Worm (Caenorhabditis elegans) whole organism, late embryonic: ENCODE results near the gene aakb-2.

ENCODE experiments used
- F13H6.1 ChIP-seq: sonication (generic microtip); optimal IDR thresholded peaks from 2 replicates; lab custom pipeline; 2016; ENCODE audit warnings: missing genetic modification characterization, missing compliant biosample characterization
- ahr-1 ChIP-seq: sonication (generic microtip); optimal IDR thresholded peaks from 2 replicates; lab custom pipeline; 2016; ENCODE audit warnings: missing genetic modification characterization, missing compliant biosample characterization
- elt-2 ChIP-seq: sonication (generic microtip); optimal IDR thresholded peaks from 2 replicates; lab custom pipeline; 2016; ENCODE audit warnings: missing genetic modification reagents, missing genetic modification characterization, missing compliant biosample characterization
- elt-4 ChIP-seq: sonication (generic microtip); optimal IDR thresholded peaks from 2 replicates; lab custom pipeline; 2016; ENCODE audit warnings: missing genetic modification characterization, missing compliant biosample characterization
- fkh-10 ChIP-seq: fragments of 150-350 bp; optimal IDR thresholded peaks from 2 replicates; lab custom pipeline; 2014; ENCODE audit warnings: missing biosample characterization, missing genetic modification reagents, missing genetic modification characterization
- lim-6 ChIP-seq: sonication (generic microtip); optimal IDR thresholded peaks from 2 replicates; lab custom pipeline; 2016; ENCODE audit warnings: missing genetic modification characterization, missing compliant biosample characterization
- lin-11 ChIP-seq: fragments of 200-800 bp; sonication (Bioruptor generic); optimal IDR thresholded peaks from 2 replicates; lab custom pipeline; 2018; ENCODE audit warnings: mild to moderate bottlenecking, missing genetic modification characterization, missing compliant biosample characterization
- nhr-11 ChIP-seq: fragments of 150-350 bp; optimal IDR thresholded peaks from 2 replicates; lab custom pipeline; 2014; ENCODE audit warnings: missing biosample characterization, missing genetic modification characterization
- npax-4 ChIP-seq: sonication (generic microtip); optimal IDR thresholded peaks from 2 replicates; lab custom pipeline; 2016; ENCODE audit warnings: missing genetic modification characterization, missing compliant biosample characterization
- pag-3 ChIP-seq: sonication (generic microtip); optimal IDR thresholded peaks from 2 replicates; lab custom pipeline; 2016; ENCODE audit warnings: missing compliant biosample characterization, missing genetic modification characterization, borderline replicate concordance
- ref-2 ChIP-seq: sonication (generic microtip); optimal IDR thresholded peaks from 2 replicates; lab custom pipeline; 2016; ENCODE audit warnings: missing genetic modification characterization, missing compliant biosample characterization

DNA sequence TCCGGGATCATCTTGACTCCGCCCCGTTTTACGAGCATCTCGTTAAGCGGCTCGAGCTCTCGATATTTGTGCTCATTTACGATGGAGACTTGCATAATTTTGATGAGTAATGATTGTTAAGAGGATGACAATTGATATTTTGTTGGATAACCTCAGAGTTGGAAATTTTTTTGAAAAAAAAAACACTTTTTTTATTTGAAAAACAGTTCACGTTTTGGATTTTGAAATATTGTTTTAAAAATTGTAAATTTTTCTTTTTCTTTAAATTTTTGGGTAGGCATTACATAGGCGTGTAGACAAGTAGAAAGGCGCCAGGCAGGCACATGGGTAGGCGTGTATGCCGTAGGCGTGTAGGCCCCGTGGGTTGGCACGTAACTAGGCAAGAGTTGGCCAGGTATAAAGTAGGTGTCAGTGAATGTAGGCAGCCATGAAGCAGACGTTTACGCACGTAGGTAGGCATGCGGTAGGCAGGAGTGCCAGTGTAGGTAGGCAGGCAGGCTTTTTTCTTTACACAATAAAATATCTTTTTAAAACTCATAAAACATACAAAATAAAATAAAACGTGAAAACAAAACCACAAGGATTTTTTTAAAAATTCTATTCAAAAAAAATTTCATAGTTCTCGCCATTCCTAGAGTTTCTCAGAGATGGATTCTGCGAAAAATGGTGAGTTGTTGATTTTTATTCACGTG lies 18.6 kb upstream of the aakb-2 start, which contains the start of the genes tbx-34 and wht-8:
- no peak for TF ChIP-seq F13H6.1
- no peak for TF ChIP-seq nhr-11 (tag; lab: Kevin White, UChicago)
- no peak for TF ChIP-seq pag-3 (tag; lab: Kevin White, UChicago)
- no peak for TF ChIP-seq fkh-10 (GFP tag; lab: Kevin White, UChicago)
- no peak for TF ChIP-seq lim-6 (tag; lab: Kevin White, UChicago)
- no peak for TF ChIP-seq ref-2 (tag; lab: Kevin White, UChicago)
- no peak for TF ChIP-seq npax-4
- no peak for TF ChIP-seq elt-4 (tag; lab: Kevin White, UChicago)
- no peak for TF ChIP-seq elt-2 (tag; lab: Kevin White, UChicago)
- no peak for TF ChIP-seq lin-11 (tag; lab: Kevin White, UChicago)
- no peak for TF ChIP-seq ahr-1 (tag; lab: Kevin White, UChicago)
